Worm (Caenorhabditis elegans) whole organism, L2 larva: ENCODE results near the gene T16G12.7.

Experiments used
- C34F6.9 ChIP-seq: fragments of 150-350 bp; optimal IDR thresholded peaks from 2 replicates; lab custom pipeline; 2014; ENCODE audit warnings: missing biosample characterization, missing genetic modification characterization
- R02D3.7 ChIP-seq: fragments of 150-350 bp; optimal IDR thresholded peaks from 2 replicates; lab custom pipeline; 2014; ENCODE audit warnings: missing biosample characterization, missing genetic modification characterization
- Y55F3AM.14 ChIP-seq: fragments of 200-800 bp; sonication (Bioruptor generic); optimal IDR thresholded peaks from 2 replicates; lab custom pipeline; 2018; ENCODE audit warnings: mild to moderate bottlenecking, missing genetic modification characterization, missing compliant biosample characterization
- ZK546.5 ChIP-seq: sonication (generic microtip); optimal IDR thresholded peaks from 2 replicates; lab custom pipeline; 2017; ENCODE audit warnings: missing biosample characterization, missing genetic modification characterization
- alr-1 ChIP-seq: fragments of 150-350 bp; optimal IDR thresholded peaks from 2 replicates; lab custom pipeline; 2014; ENCODE audit warnings: missing biosample characterization, missing genetic modification characterization
- aly-2 ChIP-seq: fragments of 150-350 bp; optimal IDR thresholded peaks from 2 replicates; lab custom pipeline; 2014; ENCODE audit warnings: missing biosample characterization, missing genetic modification characterization
- ama-1 ChIP-seq: fragments of 150-350 bp; optimal IDR thresholded peaks from 2 replicates; lab custom pipeline; 2018; ENCODE audit warnings: inconsistent platforms
- ceh-82 ChIP-seq: fragments of 150-350 bp; optimal IDR thresholded peaks from 2 replicates; lab custom pipeline; 2014; ENCODE audit warnings: missing biosample characterization, missing genetic modification characterization
- elt-1 ChIP-seq: fragments of 150-350 bp; optimal IDR thresholded peaks from 2 replicates; lab custom pipeline; 2014; ENCODE audit warnings: missing biosample characterization, missing genetic modification characterization
- lin-11 ChIP-seq: fragments of 150-350 bp; sonication (generic microtip); optimal IDR thresholded peaks from 2 replicates; lab custom pipeline; 2014; ENCODE audit warnings: missing biosample characterization, missing genetic modification characterization, inconsistent platforms, mixed read lengths
- lin-13 ChIP-seq: fragments of 150-350 bp; optimal IDR thresholded peaks from 2 replicates; lab custom pipeline; 2014; ENCODE audit warnings: missing biosample characterization, missing genetic modification reagents, missing genetic modification characterization
- lsy-2 ChIP-seq, 2 experiments: fragments of 150-350 bp in 1 of 2; sonication (generic microtip) in 1 of 2; optimal IDR thresholded peaks; 2 replicates each; lab custom pipeline; 2014 to 2017; ENCODE audit warnings: missing biosample characterization in 2 of 2, missing genetic modification characterization in 2 of 2
- mab-5 ChIP-seq: fragments of 150-350 bp; optimal IDR thresholded peaks from 2 replicates; lab custom pipeline; 2014; ENCODE audit warnings: missing biosample characterization, missing genetic modification characterization
- mbf-1 ChIP-seq: sonication (generic microtip); optimal IDR thresholded peaks from 2 replicates; lab custom pipeline; 2017; ENCODE audit warnings: missing biosample characterization, missing genetic modification characterization
- mdl-1 ChIP-seq, 2 experiments: fragments of 150-350 bp in 1 of 2; sonication (generic microtip) in 1 of 2; optimal IDR thresholded peaks; 2 replicates each; lab custom pipeline; 2017; ENCODE audit warnings: missing biosample characterization in 2 of 2, missing genetic modification characterization in 2 of 2
- nhr-10 ChIP-seq: sonication (generic microtip); optimal IDR thresholded peaks from 2 replicates; lab custom pipeline; 2017; ENCODE audit warnings: missing biosample characterization, missing genetic modification characterization
- nhr-12 ChIP-seq: fragments of 150-350 bp; optimal IDR thresholded peaks from 2 replicates; lab custom pipeline; 2014; ENCODE audit warnings: missing biosample characterization, missing genetic modification characterization
- nhr-129 ChIP-seq: fragments of 150-350 bp; optimal IDR thresholded peaks from 2 replicates; lab custom pipeline; 2014; ENCODE audit warnings: missing biosample characterization, missing genetic modification characterization
- nhr-23 ChIP-seq: fragments of 150-350 bp; optimal IDR thresholded peaks from 2 replicates; lab custom pipeline; 2014; ENCODE audit warnings: missing biosample characterization, missing genetic modification reagents, missing genetic modification characterization
- nhr-237 ChIP-seq: fragments of 150-350 bp; optimal IDR thresholded peaks from 2 replicates; lab custom pipeline; 2014; ENCODE audit warnings: missing biosample characterization, missing genetic modification characterization
- nhr-77 ChIP-seq: fragments of 150-350 bp; optimal IDR thresholded peaks from 2 replicates; lab custom pipeline; 2014; ENCODE audit warnings: missing biosample characterization, missing genetic modification characterization
- peb-1 ChIP-seq: fragments of 150-350 bp; optimal IDR thresholded peaks from 2 replicates; lab custom pipeline; 2014; ENCODE audit warnings: missing biosample characterization, missing genetic modification characterization
- sem-4 ChIP-seq: fragments of 150-350 bp; optimal IDR thresholded peaks from 2 replicates; lab custom pipeline; 2014; ENCODE audit warnings: missing biosample characterization, missing genetic modification reagents, missing genetic modification characterization
- skn-1 ChIP-seq: sonication (generic microtip); optimal IDR thresholded peaks from 2 replicates; lab custom pipeline; 2017; ENCODE audit warnings: missing biosample characterization, missing genetic modification characterization
- sma-3 ChIP-seq: sonication (generic microtip); optimal IDR thresholded peaks from 2 replicates; lab custom pipeline; 2016; ENCODE audit warnings: missing genetic modification reagents, missing genetic modification characterization, missing compliant biosample characterization
- sma-9 ChIP-seq, 2 experiments: fragments of 150-350 bp in 1 of 2; sonication (generic microtip) in 1 of 2; optimal IDR thresholded peaks; 2 replicates each; lab custom pipeline; 2014 to 2016; ENCODE audit warnings: missing genetic modification characterization in 2 of 2, mild to moderate bottlenecking in 1 of 2, missing biosample characterization in 1 of 2, missing compliant biosample characterization in 1 of 2, missing genetic modification reagents in 1 of 2, moderate library complexity in 1 of 2
- unc-55 ChIP-seq: fragments of 150-350 bp; sonication (generic microtip); optimal IDR thresholded peaks from 3 replicates; lab custom pipeline; 2014; ENCODE audit warnings: missing biosample characterization, missing genetic modification reagents, missing genetic modification characterization
- ztf-4 ChIP-seq: fragments of 150-350 bp; optimal IDR thresholded peaks from 2 replicates; lab custom pipeline; 2014; ENCODE audit warnings: missing biosample characterization, missing genetic modification characterization

The T16G12.7 gene

DNA sequence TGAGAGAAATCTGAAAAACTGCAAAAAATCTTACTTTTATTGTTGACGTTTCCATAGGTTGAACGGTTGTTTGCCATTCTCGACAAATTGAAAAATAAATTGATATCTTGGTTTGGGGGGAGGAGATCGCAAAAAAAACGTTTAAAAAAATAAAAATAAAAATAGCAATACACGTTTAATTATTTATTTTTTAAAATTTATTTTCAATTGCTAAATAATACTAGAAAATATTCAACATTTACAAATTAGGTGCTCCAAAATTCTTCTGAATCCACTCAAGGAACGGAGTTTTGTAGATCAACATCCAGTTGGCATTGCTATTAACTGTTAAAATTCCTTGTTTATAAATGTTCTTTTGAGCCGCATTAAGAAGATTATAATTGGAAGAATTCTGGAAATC is at the start of gene T16G12.7:
TSS of gene T16G12.7 (minus strand) at position 101 of the 400 bp plus-strand sequence.
- no peak for TF ChIP-seq ztf-4
- no peak for TF ChIP-seq nhr-237 (tag; lab: Kevin White, UChicago)
- TF ChIP-seq aly-2: no peak
- no peak for TF ChIP-seq elt-1 (tag; lab: Kevin White, UChicago)
- no peak for TF ChIP-seq nhr-23 (tag; lab: Kevin White, UChicago)
- no peak for TF ChIP-seq mdl-1 (tag; optimal IDR thresholded peaks at IDR 0.05; lab: Kevin White, UChicago)
- TF ChIP-seq nhr-77: no peak
- no peak for TF ChIP-seq ama-1
- TF ChIP-seq nhr-10 (tag; lab: Kevin White, UChicago): no peak
- TF ChIP-seq lin-11 (tag; lab: Kevin White, UChicago): no peak
- TF ChIP-seq alr-1 (tag; lab: Kevin White, UChicago): no peak
- no peak for TF ChIP-seq lsy-2 (tag; optimal IDR thresholded peaks at IDR 0.05; lab: Kevin White, UChicago)
- no peak for TF ChIP-seq lin-13 (GFP tag; lab: Kevin White, UChicago)
- TF ChIP-seq C34F6.9 (tag; lab: Kevin White, UChicago): no peak
- TF ChIP-seq mab-5 (tag; lab: Kevin White, UChicago): no peak
- TF ChIP-seq nhr-129: no peak
- TF ChIP-seq nhr-12 (tag; lab: Kevin White, UChicago): no peak
- no peak for TF ChIP-seq skn-1 (tag; lab: Kevin White, UChicago)
- no peak for TF ChIP-seq ceh-82
- TF ChIP-seq, all 48 proteins: peak for 0

DNA sequence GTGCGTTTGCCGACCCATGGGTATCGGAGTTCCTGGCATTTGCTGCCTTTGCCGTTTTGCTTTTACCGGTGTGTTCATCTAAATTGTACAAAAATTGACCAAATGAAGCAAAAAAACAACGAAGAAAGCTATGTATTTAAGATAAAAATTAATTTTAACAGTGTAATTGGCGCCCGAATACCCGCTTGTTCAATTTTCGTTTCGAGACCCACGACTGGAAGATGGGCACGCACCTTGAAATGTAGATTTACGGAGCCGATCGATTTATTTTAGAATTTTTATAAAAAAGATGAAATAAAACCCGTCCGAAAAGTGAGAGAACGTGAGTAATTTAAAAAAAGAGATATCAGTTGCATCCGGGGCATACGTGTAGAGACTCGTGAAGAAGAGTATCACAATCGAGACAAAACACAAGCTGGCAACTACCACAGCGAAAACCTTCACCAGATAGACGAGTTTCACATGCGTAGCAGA is 48.6 kb upstream of the T16G12.7 start, which contains the start of gene hal-2:
TSS of gene hal-2 (minus strand) at position 424 of the 474 bp plus-strand sequence.
- no peak for TF ChIP-seq mbf-1 (tag; lab: Kevin White, UChicago)
- TF ChIP-seq, all 48 proteins: peak for 0

DNA sequence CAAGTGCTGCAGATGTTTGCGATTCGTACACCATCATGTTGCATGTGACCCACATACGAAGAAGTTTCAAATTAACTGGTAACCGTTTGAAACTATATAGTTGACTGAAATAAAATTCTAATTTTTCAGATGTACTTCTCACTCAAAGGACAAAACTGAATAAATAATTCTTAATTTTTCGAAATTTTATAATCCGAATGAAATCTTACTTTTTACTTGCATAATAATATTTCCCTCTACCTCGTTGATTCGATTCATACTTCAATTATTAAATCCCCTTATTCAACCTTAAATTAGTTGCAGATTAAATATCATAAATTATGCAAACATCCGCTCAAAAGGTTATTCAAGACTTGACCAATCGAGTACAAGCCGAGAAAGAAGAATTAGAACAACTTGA is 46.1 kb upstream of the T16G12.7 start, which contains the start of gene T16H12.2:
TSS of gene T16H12.2 (plus strand) at position 301 of the 400 bp plus-strand sequence.
- TF ChIP-seq ama-1: no peak
- no peak for TF ChIP-seq mbf-1 (tag; lab: Kevin White, UChicago)
- TF ChIP-seq R02D3.7 (tag; lab: Kevin White, UChicago): no peak
- no peak for TF ChIP-seq sem-4 (tag; lab: Kevin White, UChicago)
- TF ChIP-seq nhr-10 (tag; lab: Kevin White, UChicago): no peak
- no peak for TF ChIP-seq lin-11 (tag; lab: Kevin White, UChicago)
- no peak for TF ChIP-seq lin-13 (GFP tag; lab: Kevin White, UChicago)
- no peak for TF ChIP-seq ZK546.5
- TF ChIP-seq Y55F3AM.14: no peak
- TF ChIP-seq nhr-23 (tag; lab: Kevin White, UChicago): no peak
- TF ChIP-seq peb-1 (tag; lab: Kevin White, UChicago): no peak
- TF ChIP-seq mdl-1 (tag; optimal IDR thresholded peaks at IDR 0.05; lab: Kevin White, UChicago): no peak

DNA sequence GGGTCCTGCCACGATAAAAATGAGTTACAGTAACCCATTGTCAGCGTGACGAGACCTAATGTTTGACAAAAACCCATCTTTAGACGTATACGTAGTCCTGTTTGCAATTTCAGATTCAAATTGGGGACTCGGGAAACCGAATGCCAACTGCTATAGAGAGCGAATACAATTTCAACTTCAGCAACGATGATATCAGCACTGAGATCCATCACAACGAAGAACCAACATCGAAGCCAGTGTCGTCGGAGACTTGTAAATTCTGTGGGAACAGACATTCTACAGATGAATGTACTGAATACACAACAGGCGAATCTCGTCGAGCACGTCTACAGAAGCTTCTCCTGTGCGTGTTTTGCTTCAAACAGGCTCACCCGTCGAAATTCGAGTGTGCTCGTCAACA is 45.7 kb upstream of the T16G12.7 start:
- TF ChIP-seq nhr-237 (tag; lab: Kevin White, UChicago): no peak
- TF ChIP-seq peb-1 (tag; lab: Kevin White, UChicago): no peak
- no peak for TF ChIP-seq nhr-23 (tag; lab: Kevin White, UChicago)
- no peak for TF ChIP-seq lsy-2 (tag; optimal IDR thresholded peaks at IDR 0.05; lab: Kevin White, UChicago)
- no peak for TF ChIP-seq skn-1 (tag; lab: Kevin White, UChicago)
- TF ChIP-seq R02D3.7 (tag; lab: Kevin White, UChicago): no peak
- no peak for TF ChIP-seq ama-1
- no peak for TF ChIP-seq nhr-129
- no peak for TF ChIP-seq sma-3 (GFP tag; lab: Kevin White, UChicago)
- no peak for TF ChIP-seq nhr-12 (tag; lab: Kevin White, UChicago)
- TF ChIP-seq unc-55 (GFP tag; lab: Kevin White, UChicago): no peak
- no peak for TF ChIP-seq Y55F3AM.14

DNA sequence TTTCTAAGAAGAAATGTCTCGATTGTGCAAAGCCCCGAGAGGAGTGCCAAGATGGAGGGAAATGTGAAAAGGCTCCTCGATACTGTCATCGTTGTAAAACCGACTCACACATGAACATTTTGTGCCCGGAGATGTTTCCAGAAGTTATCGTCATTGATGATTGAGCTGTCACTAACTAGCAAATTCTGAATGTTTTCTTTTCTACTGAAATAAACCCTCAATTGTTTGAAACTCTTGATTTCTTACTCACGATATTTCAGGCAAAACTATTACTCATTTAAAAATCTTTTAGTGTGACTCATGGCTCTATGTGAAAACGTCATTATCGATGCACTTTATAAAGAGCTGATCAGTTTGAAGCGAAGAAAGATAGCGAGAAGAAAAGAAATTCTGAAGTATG is 45.2 kb upstream of the T16G12.7 start, which contains the start of gene T16H12.13:
TSS of gene T16H12.13 (plus strand) at position 301 of the 400 bp plus-strand sequence.
- TF ChIP-seq mbf-1 (tag; lab: Kevin White, UChicago): no peak
- TF ChIP-seq R02D3.7 (tag; lab: Kevin White, UChicago): no peak
- no peak for TF ChIP-seq alr-1 (tag; lab: Kevin White, UChicago)
- no peak for TF ChIP-seq lin-11 (tag; lab: Kevin White, UChicago)

DNA sequence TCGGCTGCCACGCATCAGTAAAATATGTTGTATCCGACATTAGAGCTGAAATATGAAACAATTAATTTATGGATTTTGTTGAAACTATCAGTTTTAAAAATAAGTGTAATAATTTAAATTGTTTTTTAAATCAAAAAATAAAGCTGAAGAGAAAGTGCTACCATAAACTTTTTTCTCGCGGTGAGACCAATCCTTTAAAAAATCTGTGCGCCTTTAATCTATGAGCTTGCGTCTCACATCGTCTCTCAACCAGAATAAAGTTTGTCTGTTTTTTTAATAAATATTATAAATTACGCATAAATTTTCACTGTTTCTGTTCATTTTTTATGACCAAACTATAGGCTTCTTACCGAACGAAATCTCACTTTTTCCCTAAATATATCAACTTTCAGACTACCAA is 43.3 kb upstream of the T16G12.7 start, which contains the start of gene T16H12.3:
TSS of gene T16H12.3 (minus strand) at position 51 of the 400 bp plus-strand sequence.
- TF ChIP-seq nhr-237 (tag; lab: Kevin White, UChicago) (no peak), sma-9 (GFP tag; optimal IDR thresholded peaks at IDR 0.05; lab: Kevin White, UChicago) (no peak), sma-9 (tag; optimal IDR thresholded peaks at IDR 0.05; lab: Kevin White, UChicago) (no peak)
